Fruit fly (Drosophila melanogaster) whole organism, embryonic: ENCODE data around the gene wrd.

Experiments
- Antp ChIP-seq: fragments of 200-800 bp; sonication (Bioruptor generic); optimal IDR thresholded peaks from 3 replicates; lab custom pipeline; 2016; ENCODE audit warnings: missing biosample characterization, missing genetic modification characterization
- CG10979 ChIP-seq: fragments of 200-800 bp; sonication (Bioruptor generic); optimal IDR thresholded peaks from 2 replicates; lab custom pipeline; 2018; ENCODE audit warnings: missing biosample characterization, mild to moderate bottlenecking, missing genetic modification characterization, moderate library complexity
- CG12236 ChIP-seq: fragments of 200-800 bp; sonication (Bioruptor generic); optimal IDR thresholded peaks from 2 replicates; lab custom pipeline; 2016; ENCODE audit warnings: missing biosample characterization, missing genetic modification characterization
- CG12659 ChIP-seq: fragments of 200-800 bp; sonication (Bioruptor generic); optimal IDR thresholded peaks from 3 replicates; lab custom pipeline; 2017; ENCODE audit warnings: mild to moderate bottlenecking, missing biosample characterization, missing genetic modification reagents, missing genetic modification characterization
- CG12769 ChIP-seq: fragments of 200-800 bp; sonication (Bioruptor generic); optimal IDR thresholded peaks from 2 replicates; lab custom pipeline; 2019; ENCODE audit warnings: missing biosample characterization, mild to moderate bottlenecking, missing genetic modification characterization, moderate library complexity
- CG13775 ChIP-seq: fragments of 200-800 bp; sonication (Bioruptor generic); optimal IDR thresholded peaks from 3 replicates; lab custom pipeline; 2017; ENCODE audit warnings: missing biosample characterization, mild to moderate bottlenecking, missing genetic modification characterization
- CG14860 ChIP-seq: fragments of 200-800 bp; sonication (Bioruptor generic); IDR thresholded peaks from 3 replicates; pipeline ENCODE4 v1.3.6; 2022; ENCODE audit warnings: missing biosample characterization, missing genetic modification characterization; ENCODE audit not compliant: partially characterized antibody
- CG18262 ChIP-seq: fragments of 200-800 bp; optimal IDR thresholded peaks from 3 replicates; lab custom pipeline; 2019; ENCODE audit warnings: missing biosample characterization, mild to moderate bottlenecking, missing genetic modification characterization, moderate library complexity
- CG2120 ChIP-seq: fragments of 200-800 bp; sonication (Bioruptor generic); optimal IDR thresholded peaks from 3 replicates; lab custom pipeline; 2016; ENCODE audit warnings: missing biosample characterization, missing genetic modification characterization
- CG2678 ChIP-seq: fragments of 200-800 bp; sonication (Bioruptor generic); optimal IDR thresholded peaks from 3 replicates; lab custom pipeline; 2019; ENCODE audit warnings: missing biosample characterization, mild to moderate bottlenecking, missing genetic modification characterization, moderate library complexity
- CG31388 ChIP-seq: fragments of 200-800 bp; sonication (Bioruptor generic); optimal IDR thresholded peaks from 2 replicates; lab custom pipeline; 2016; ENCODE audit warnings: missing biosample characterization, missing genetic modification characterization
- CG34422 ChIP-seq: fragments of 200-800 bp; sonication (Bioruptor generic); IDR thresholded peaks from 3 replicates; pipeline ENCODE4 v1.3.6; 2022; ENCODE audit warnings: missing biosample characterization, missing genetic modification characterization
- CG4854 ChIP-seq: fragments of 200-800 bp; sonication (Bioruptor generic); optimal IDR thresholded peaks from 2 replicates; lab custom pipeline; 2016; ENCODE audit warnings: missing biosample characterization, missing genetic modification characterization, inconsistent platforms
- CG9817 ChIP-seq: fragments of 200-800 bp; sonication (Bioruptor generic); optimal IDR thresholded peaks from 2 replicates; lab custom pipeline; 2018; ENCODE audit warnings: missing biosample characterization, mild to moderate bottlenecking, missing genetic modification characterization, moderate library complexity
- D19A ChIP-seq: fragments of 200-800 bp; optimal IDR thresholded peaks from 3 replicates; lab custom pipeline; 2019; ENCODE audit warnings: missing biosample characterization, mild to moderate bottlenecking, missing genetic modification characterization, moderate library complexity
- Dek ChIP-seq: fragments of 200-800 bp; sonication (Bioruptor generic); optimal IDR thresholded peaks from 3 replicates; lab custom pipeline; 2019; ENCODE audit warnings: missing biosample characterization, mild to moderate bottlenecking, missing genetic modification characterization, moderate library complexity
- Dll ChIP-seq: fragments of 200-800 bp; sonication (Bioruptor generic); IDR thresholded peaks from 4 replicates; pipeline ENCODE4 v1.3.6; 2022; ENCODE audit warnings: missing biosample characterization, missing genetic modification characterization; ENCODE audit not compliant: partially characterized antibody
- Dp ChIP-seq: fragments of 200-800 bp; sonication (Bioruptor generic); optimal IDR thresholded peaks from 2 replicates; lab custom pipeline; 2018; ENCODE audit warnings: missing biosample characterization, mild to moderate bottlenecking, missing genetic modification characterization, moderate library complexity
- Dref ChIP-seq: fragments of 200-800 bp; sonication (Bioruptor generic); IDR thresholded peaks from 2 replicates; pipeline ENCODE4 v1.3.6; 2022; ENCODE audit warnings: missing biosample characterization, missing genetic modification characterization
- E2f1 ChIP-seq: fragments of 200-800 bp; sonication (Bioruptor generic); IDR thresholded peaks from 2 replicates; pipeline ENCODE4 v1.3.6; 2022; ENCODE audit warnings: missing biosample characterization, missing genetic modification characterization
- Ets97D ChIP-seq: fragments of 200-800 bp; sonication (Bioruptor generic); optimal IDR thresholded peaks from 3 replicates; lab custom pipeline; 2016; ENCODE audit warnings: missing biosample characterization, missing genetic modification characterization
- GATAe ChIP-seq: fragments of 200-800 bp; sonication (Bioruptor generic); conservative IDR thresholded peaks from 2 replicates; pipeline ENCODE4 v1.3.6; 2022; ENCODE audit warnings: missing biosample characterization, missing genetic modification characterization
- Hand ChIP-seq: fragments of 200-800 bp; sonication (Bioruptor generic); optimal IDR thresholded peaks from 2 replicates; lab custom pipeline; 2017; ENCODE audit warnings: mild to moderate bottlenecking, missing biosample characterization, missing genetic modification reagents, missing genetic modification characterization
- Hr51 ChIP-seq, 2 experiments: fragments of 200-800 bp; sonication (Bioruptor generic); optimal IDR thresholded peaks; 2 replicates in 1 of 2; 3 replicates in 1 of 2; lab custom pipeline; 2016 to 2018; ENCODE audit warnings: missing biosample characterization in 2 of 2, missing genetic modification characterization in 2 of 2, mild to moderate bottlenecking in 1 of 2, moderate library complexity in 1 of 2
- Max ChIP-seq: fragments of 200-800 bp; sonication (Bioruptor generic); optimal IDR thresholded peaks from 2 replicates; lab custom pipeline; 2016; ENCODE audit warnings: missing biosample characterization, mild to moderate bottlenecking, missing genetic modification characterization
- Nf-YC ChIP-seq: fragments of 200-800 bp; optimal IDR thresholded peaks from 3 replicates; lab custom pipeline; 2019; ENCODE audit warnings: missing biosample characterization, mild to moderate bottlenecking, missing genetic modification characterization, moderate library complexity
- Six4 ChIP-seq: fragments of 200-800 bp; sonication (Bioruptor generic); optimal IDR thresholded peaks from 2 replicates; lab custom pipeline; 2016; ENCODE audit warnings: missing biosample characterization, missing genetic modification characterization
- Trl ChIP-seq, 3 experiments: fragments of >200 bp in 2 of 3; fragments of 200-800 bp in 1 of 3; sonication (Bioruptor generic) in 1 of 3; optimal IDR thresholded peaks; 2 replicates in 1 of 3; 3 replicates in 2 of 3; lab custom pipeline; 2016 to 2017; ENCODE audit warnings: missing biosample characterization in 1 of 3, missing genetic modification characterization in 1 of 3
- ase ChIP-seq: fragments of 200-800 bp; sonication (Bioruptor generic); IDR thresholded peaks from 3 replicates; pipeline ENCODE4 v1.3.6; 2022; ENCODE audit warnings: missing biosample characterization, missing genetic modification characterization
- bbx ChIP-seq: fragments of 200-800 bp; sonication (Bioruptor generic); IDR thresholded peaks from 2 replicates; pipeline ENCODE4 v1.3.6; 2022; ENCODE audit warnings: missing biosample characterization, missing genetic modification characterization; ENCODE audit not compliant: partially characterized antibody
- ci ChIP-seq: fragments of 200-800 bp; sonication (Bioruptor generic); IDR thresholded peaks from 3 replicates; pipeline ENCODE4 v1.3.6; 2022; ENCODE audit warnings: missing biosample characterization, missing genetic modification characterization
- corto ChIP-seq: fragments of 200-800 bp; sonication (Bioruptor generic); optimal IDR thresholded peaks from 2 replicates; lab custom pipeline; 2016; ENCODE audit warnings: missing biosample characterization, mild to moderate bottlenecking, missing genetic modification characterization, moderate library complexity
- disco-r ChIP-seq: fragments of 200-800 bp; sonication (Bioruptor generic); optimal IDR thresholded peaks from 2 replicates; lab custom pipeline; 2016; ENCODE audit warnings: missing biosample characterization, missing genetic modification characterization
- ewg ChIP-seq: fragments of 200-800 bp; sonication (Bioruptor generic); optimal IDR thresholded peaks from 3 replicates; lab custom pipeline; 2017; ENCODE audit warnings: mild to moderate bottlenecking, missing biosample characterization, missing genetic modification reagents, missing genetic modification characterization
- exex ChIP-seq: fragments of 200-800 bp; sonication (Bioruptor generic); optimal IDR thresholded peaks from 4 replicates; lab custom pipeline; 2018; ENCODE audit warnings: missing biosample characterization, mild to moderate bottlenecking, missing genetic modification characterization, moderate library complexity
- gce ChIP-seq: fragments of 200-800 bp; sonication (Bioruptor generic); IDR thresholded peaks from 3 replicates; pipeline ENCODE4 v1.3.6; 2022; ENCODE audit warnings: missing biosample characterization, missing genetic modification characterization
- insv ChIP-seq, 2 experiments: fragments of 200-800 bp; sonication (Bioruptor generic); optimal IDR thresholded peaks; 3 replicates each; lab custom pipeline; 2016 to 2018; ENCODE audit warnings: missing biosample characterization in 2 of 2, missing genetic modification characterization in 2 of 2
- ken ChIP-seq: fragments of 200-800 bp; sonication (Bioruptor generic); IDR thresholded peaks from 3 replicates; pipeline ENCODE4 v1.3.6; 2022; ENCODE audit warnings: missing biosample characterization, missing genetic modification characterization
- luna ChIP-seq: fragments of 200-800 bp; sonication (Bioruptor generic); optimal IDR thresholded peaks from 2 replicates; lab custom pipeline; 2016; ENCODE audit warnings: missing biosample characterization, missing genetic modification characterization
- nerfin-2 ChIP-seq: fragments of 200-800 bp; sonication (Bioruptor generic); IDR thresholded peaks from 2 replicates; pipeline ENCODE4 v1.3.6; 2022; ENCODE audit warnings: missing biosample characterization, missing genetic modification characterization; ENCODE audit not compliant: partially characterized antibody
- onecut ChIP-seq: fragments of 200-800 bp; sonication (Bioruptor generic); IDR thresholded peaks from 2 replicates; pipeline ENCODE4 v1.3.6; 2022; ENCODE audit warnings: missing biosample characterization, missing genetic modification characterization
- pros ChIP-seq: fragments of 200-800 bp; sonication (Bioruptor generic); optimal IDR thresholded peaks from 3 replicates; lab custom pipeline; 2019; ENCODE audit warnings: missing biosample characterization, mild to moderate bottlenecking, missing genetic modification characterization, moderate library complexity
- pzg ChIP-seq: fragments of 200-800 bp; sonication (Bioruptor generic); optimal IDR thresholded peaks from 3 replicates; lab custom pipeline; 2018; ENCODE audit warnings: missing biosample characterization, mild to moderate bottlenecking, missing genetic modification characterization, moderate library complexity
- run ChIP-seq: fragments of 200-800 bp; sonication (Bioruptor generic); optimal IDR thresholded peaks from 3 replicates; lab custom pipeline; 2018; ENCODE audit warnings: missing biosample characterization, mild to moderate bottlenecking, missing genetic modification characterization
- shn ChIP-seq: fragments of 200-800 bp; sonication (Bioruptor generic); optimal IDR thresholded peaks from 3 replicates; lab custom pipeline; 2016; ENCODE audit warnings: missing biosample characterization, missing genetic modification characterization
- sug ChIP-seq: fragments of 200-800 bp; optimal IDR thresholded peaks from 2 replicates; lab custom pipeline; 2019; ENCODE audit warnings: missing biosample characterization, mild to moderate bottlenecking, missing genetic modification characterization, moderate library complexity
- tll ChIP-seq, 2 experiments: fragments of 200-800 bp in 1 of 2; fragments of >200 bp in 1 of 2; sonication (Bioruptor generic) in 1 of 2; optimal IDR thresholded peaks; 2 replicates each; lab custom pipeline; 2017 to 2019; ENCODE audit warnings: missing biosample characterization in 2 of 2, missing genetic modification characterization in 2 of 2, mild to moderate bottlenecking in 1 of 2, moderate library complexity in 1 of 2
- zen ChIP-seq: fragments of 200-800 bp; sonication (Bioruptor generic); optimal IDR thresholded peaks from 3 replicates; lab custom pipeline; 2018; ENCODE audit warnings: missing biosample characterization, mild to moderate bottlenecking, missing genetic modification characterization, moderate library complexity
- zfh2 ChIP-seq: fragments of 200-800 bp; sonication (Bioruptor generic); optimal IDR thresholded peaks from 2 replicates; lab custom pipeline; 2016; ENCODE audit warnings: missing biosample characterization, missing genetic modification characterization

wrd gene

DNA sequence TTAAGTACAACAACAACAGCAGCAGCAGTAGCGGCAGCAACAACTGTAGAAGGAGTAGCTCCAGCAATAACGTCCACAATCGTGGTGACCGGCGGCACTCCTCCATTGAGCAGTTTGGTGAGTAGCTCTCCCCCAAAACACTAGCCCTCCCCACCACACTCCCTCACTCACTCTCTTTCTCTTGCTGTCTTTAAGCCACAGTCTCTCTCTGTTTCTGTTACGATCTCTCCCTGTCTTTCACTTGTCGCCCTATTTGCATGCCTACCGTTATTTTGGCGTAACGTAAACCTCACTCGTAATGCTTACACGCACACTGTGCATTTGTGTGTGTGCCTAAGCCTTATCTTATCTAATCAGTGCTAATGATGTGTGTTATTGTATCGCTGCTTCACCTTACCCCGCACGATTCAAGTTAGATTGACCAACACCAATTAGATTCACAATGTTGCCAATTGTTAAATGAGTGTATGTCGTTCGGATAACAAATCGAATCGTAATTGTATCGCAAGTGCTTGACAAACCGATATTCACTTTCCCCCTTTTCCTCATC lies 2.5 kb downstream of the wrd start (continued):
- peak; percentile 92 for TF ChIP-seq zen (tag; lab: Kevin White, UChicago)
- TF ChIP-seq CG34422, result no peak
- TF ChIP-seq CG2120 (GFP tag; lab: Kevin White, UChicago), result no peak
- TF ChIP-seq Hr51 (GFP tag; optimal IDR thresholded peaks at IDR 0.05; lab: Kevin White, UChicago), result no peak
- peak in 1 of 2 experiments; percentile 95 for TF ChIP-seq insv (GFP tag; optimal IDR thresholded peaks at IDR 0.05; lab: Kevin White, UChicago)
- no peak for TF ChIP-seq CG13775
- TF ChIP-seq sug (tag; lab: Kevin White, UChicago), result no peak
- peak; percentile 0 for TF ChIP-seq Dek (tag; lab: Kevin White, UChicago)
- no peak; the same call in 2 of the 3 replicates for TF ChIP-seq ci (GFP tag; lab: Robert Waterston, UW)
- TF ChIP-seq ase (GFP tag; lab: Robert Waterston, UW), result no peak
- TF ChIP-seq Hand (GFP tag; lab: Kevin White, UChicago), result no peak
- no peak for TF ChIP-seq E2f1 (GFP tag; lab: Robert Waterston, UW)
- TF ChIP-seq pros (GFP tag; lab: Kevin White, UChicago), result peak; percentile 51
- TF ChIP-seq disco-r (GFP tag; lab: Kevin White, UChicago), result no peak
- TF ChIP-seq ewg (GFP tag; lab: Kevin White, UChicago), result no peak
- no peak for TF ChIP-seq Nf-YC (tag; lab: Kevin White, UChicago)
- peak; percentile 45 for TF ChIP-seq D19A (tag; lab: Kevin White, UChicago)
- no peak for TF ChIP-seq onecut (GFP tag; lab: Robert Waterston, UW)
- TF ChIP-seq CG31388 (GFP tag; lab: Kevin White, UChicago), result no peak
- no peak for TF ChIP-seq CG10979 (tag; lab: Kevin White, UChicago)
- TF ChIP-seq Antp (GFP tag; lab: Kevin White, UChicago), result no peak
- no peak for TF ChIP-seq Six4
- no peak for TF ChIP-seq corto (GFP tag; lab: Kevin White, UChicago)
- no peak for TF ChIP-seq CG12659 (GFP tag; lab: Kevin White, UChicago)
- no peak for TF ChIP-seq CG12236
- peak; percentile 25 for TF ChIP-seq CG2678
- TF ChIP-seq CG9817 (tag; lab: Kevin White, UChicago), result no peak
- TF ChIP-seq CG4854 (GFP tag; lab: Kevin White, UChicago), result no peak
- peak; percentile 3 for TF ChIP-seq pzg (GFP tag; lab: Kevin White, UChicago)
- no peak for TF ChIP-seq Max (GFP tag; lab: Kevin White, UChicago)
- TF ChIP-seq luna, result no peak
- TF ChIP-seq Dll (GFP tag; lab: Robert Waterston, UW), result peak; percentile 33; the same call in 1 of the 4 replicates
- no peak for TF ChIP-seq CG14860 (GFP tag; lab: Robert Waterston, UW)
- TF ChIP-seq nerfin-2 (GFP tag; lab: Robert Waterston, UW), result peak; percentile 31; the same call in 1 of the 2 replicates
- peak; percentile 93 for TF ChIP-seq GATAe (GFP tag; lab: Robert Waterston, UW)
- no peak for TF ChIP-seq zfh2 (GFP tag; lab: Kevin White, UChicago)
- TF ChIP-seq CG12769 (tag; lab: Kevin White, UChicago), result peak; percentile 54
- no peak for TF ChIP-seq Ets97D
- no peak for TF ChIP-seq Dp (GFP tag; lab: Kevin White, UChicago)
- TF ChIP-seq tll (GFP tag; optimal IDR thresholded peaks at IDR 0.05; lab: Kevin White, UChicago), result no peak
- peak; percentile 75 to 76 for TF ChIP-seq Trl (optimal IDR thresholded peaks at IDR 0.05; lab: Kevin White, UChicago)
- no peak for TF ChIP-seq Trl (GFP tag; optimal IDR thresholded peaks at IDR 0.05; lab: Kevin White, UChicago)
- TF ChIP-seq ken (GFP tag; lab: Robert Waterston, UW), result no peak
- TF ChIP-seq shn (GFP tag; lab: Kevin White, UChicago), result no peak
- TF ChIP-seq CG18262 (tag; lab: Kevin White, UChicago), result no peak
- no peak for TF ChIP-seq run (tag; lab: Kevin White, UChicago)
- no peak for TF ChIP-seq bbx (GFP tag; lab: Robert Waterston, UW)
- TF ChIP-seq exex, result peak; percentile 95
- no peak for TF ChIP-seq gce (GFP tag; lab: Robert Waterston, UW)
- TF ChIP-seq Dref, result no peak
